Worm (Caenorhabditis elegans): ENCODE measurements around the gene C03H12.1.
A peak's percentile ranks its signal among the peaks of the same experiment; 100 is the strongest.

C03H12.1 gene

ce11 chrX:15707366-15707892 lies 18.2 kb downstream of the C03H12.1 start (continued):
- peak; percentile 47 for TF ChIP-seq ttx-3 (tag; optimal IDR thresholded peaks at IDR 0.05)
- TF ChIP-seq ztf-16 (tag; optimal IDR thresholded peaks at IDR 0.05) = no peak
- peak; percentile 63 for TF ChIP-seq unc-55 (GFP tag; optimal IDR thresholded peaks at IDR 0.05)
- TF ChIP-seq elt-2 (tag; optimal IDR thresholded peaks at IDR 0.05) = peak; percentile 59
- peak; percentile 4 for TF ChIP-seq dve-1 (tag; optimal IDR thresholded peaks at IDR 0.05)
- TF ChIP-seq ceh-18 (tag; optimal IDR thresholded peaks at IDR 0.05) = peak; percentile 94
- TF ChIP-seq sox-2 (GFP tag; IDR thresholded peaks at IDR 0.05) = peak; percentile 52
- TF ChIP-seq unc-3 (GFP tag; conservative IDR thresholded peaks at IDR 0.05) = peak; percentile 39; the same call in 1 of the 2 replicates
- no peak for TF ChIP-seq unc-3 (tag; optimal IDR thresholded peaks at IDR 0.05)
- TF ChIP-seq dmd-4 (tag; optimal IDR thresholded peaks at IDR 0.05; ENCODE audit: borderline replicate concordance) = no peak
- TF ChIP-seq ama-1 (optimal IDR thresholded peaks at IDR 0.05) = no peak
- TF ChIP-seq lim-6 (tag; optimal IDR thresholded peaks at IDR 0.05) = no peak
- peak; percentile 90 for TF ChIP-seq rnt-1 (tag; optimal IDR thresholded peaks at IDR 0.05)
- TF ChIP-seq fax-1 (tag; optimal IDR thresholded peaks at IDR 0.05) = peak; percentile 14
- peak; percentile 26 for TF ChIP-seq gmeb-2 (tag; optimal IDR thresholded peaks at IDR 0.05)
- TF ChIP-seq T23F11.4 (GFP tag; optimal IDR thresholded peaks at IDR 0.05) = no peak
- TF ChIP-seq ceh-24 (tag; optimal IDR thresholded peaks at IDR 0.05) = no peak
- 0 out of 2 replicates have a peak, but pooled peaks have one; percentile 25 for TF ChIP-seq ceh-45 (GFP tag; IDR thresholded peaks at IDR 0.05)
- peak; percentile 75 for TF ChIP-seq pros-1 (tag; optimal IDR thresholded peaks at IDR 0.05)
- TF ChIP-seq madf-2 (tag; optimal IDR thresholded peaks at IDR 0.05) = peak; percentile 31
- TF ChIP-seq ceh-30 (tag; optimal IDR thresholded peaks at IDR 0.05) = peak; percentile 63

- no peak for TF ChIP-seq ceh-22 (tag; optimal IDR thresholded peaks at IDR 0.05)
- no peak for TF ChIP-seq sox-4 (tag; optimal IDR thresholded peaks at IDR 0.05)
- TF ChIP-seq ceh-48 (tag; optimal IDR thresholded peaks at IDR 0.05) = no peak
- no peak for TF ChIP-seq nhr-11 (tag; optimal IDR thresholded peaks at IDR 0.05)
- TF ChIP-seq F13H6.1 (tag; optimal IDR thresholded peaks at IDR 0.05) = no peak
- no peak for TF ChIP-seq ref-2 (tag; optimal IDR thresholded peaks at IDR 0.05)
- TF ChIP-seq tbx-2 (tag; optimal IDR thresholded peaks at IDR 0.05) = no peak
- no peak for TF ChIP-seq ama-1 (optimal IDR thresholded peaks at IDR 0.05)
- TF ChIP-seq sox-2 (GFP tag; IDR thresholded peaks at IDR 0.05) = no peak
Observed at ce11 chrX:15707913-15708312, 18.7 kb downstream of the C03H12.1 start, which contains the start of gene nhr-48. nhr-48 (plus strand) TSS chrX:15708213.

ce11 chrX:15709594-15709993 lies 20.3 kb downstream of the C03H12.1 start:
- TF ChIP-seq nfya-1 (tag; optimal IDR thresholded peaks at IDR 0.05) = no peak

- TF ChIP-seq C08G9.2 (tag; optimal IDR thresholded peaks at IDR 0.05) = no peak
- no peak for TF ChIP-seq hlh-6 (tag; optimal IDR thresholded peaks at IDR 0.05)
- no peak for TF ChIP-seq C38D4.7 (GFP tag; optimal IDR thresholded peaks at IDR 0.05)
- no peak for TF ChIP-seq pqm-1 (tag; optimal IDR thresholded peaks at IDR 0.05)
- no peak for TF ChIP-seq pros-1 (tag; optimal IDR thresholded peaks at IDR 0.05)
- no peak for TF ChIP-seq ceh-9 (tag; optimal IDR thresholded peaks at IDR 0.05)
- TF ChIP-seq nfya-1 (tag; optimal IDR thresholded peaks at IDR 0.05) = no peak
- no peak for TF ChIP-seq ceh-18 (tag; optimal IDR thresholded peaks at IDR 0.05)
- no peak for TF ChIP-seq pax-1 (tag; optimal IDR thresholded peaks at IDR 0.05)
- no peak for TF ChIP-seq ceh-14 (tag; optimal IDR thresholded peaks at IDR 0.05)
- TF ChIP-seq hlh-8 (tag; optimal IDR thresholded peaks at IDR 0.05) = no peak
- TF ChIP-seq nhr-11 (tag; optimal IDR thresholded peaks at IDR 0.05) = no peak
- no peak for TF ChIP-seq Y22D7AL.16 (tag; optimal IDR thresholded peaks at IDR 0.05)
- TF ChIP-seq pat-9 (tag; optimal IDR thresholded peaks at IDR 0.05) = no peak
- TF ChIP-seq sdc-2 (tag; optimal IDR thresholded peaks at IDR 0.05) = no peak
- no peak for TF ChIP-seq madf-2 (tag; optimal IDR thresholded peaks at IDR 0.05)
- no peak for TF ChIP-seq K02D7.2 (tag; optimal IDR thresholded peaks at IDR 0.05)
- no peak for TF ChIP-seq rnt-1 (tag; optimal IDR thresholded peaks at IDR 0.05)
- TF ChIP-seq ets-4 (tag; optimal IDR thresholded peaks at IDR 0.05) = no peak
- TF ChIP-seq pha-4 (tag; optimal IDR thresholded peaks at IDR 0.05) = no peak
Observed at ce11 chrX:15713189-15713588, 23.9 kb downstream of the C03H12.1 start.
